Worm (Caenorhabditis elegans) whole organism, late embryonic: ENCODE results near the gene srm-4.

Experiments
- F13H6.1 ChIP-seq: sonication (generic microtip); optimal IDR thresholded peaks from 2 replicates; lab custom pipeline; 2016; ENCODE audit warnings: missing genetic modification characterization, missing compliant biosample characterization
- K02D7.2 ChIP-seq: sonication (generic microtip); optimal IDR thresholded peaks from 2 replicates; lab custom pipeline; 2017; ENCODE audit warnings: mild to moderate bottlenecking, missing genetic modification characterization, missing compliant biosample characterization
- T23F11.4 ChIP-seq: fragments of 200-800 bp; sonication (Bioruptor generic); optimal IDR thresholded peaks from 2 replicates; lab custom pipeline; 2018; ENCODE audit warnings: mild to moderate bottlenecking, missing genetic modification characterization, missing compliant biosample characterization
- ceh-18 ChIP-seq: sonication (generic microtip); optimal IDR thresholded peaks from 2 replicates; lab custom pipeline; 2016; ENCODE audit warnings: missing genetic modification characterization, missing compliant biosample characterization
- ceh-19 ChIP-seq: fragments of 200-800 bp; sonication (Bioruptor generic); optimal IDR thresholded peaks from 2 replicates; lab custom pipeline; 2018; ENCODE audit warnings: mild to moderate bottlenecking, missing genetic modification characterization, missing compliant biosample characterization
- ceh-2 ChIP-seq: sonication (generic microtip); optimal IDR thresholded peaks from 2 replicates; lab custom pipeline; 2016; ENCODE audit warnings: missing genotype, missing genetic modification characterization, missing compliant biosample characterization
- ceh-24 ChIP-seq: sonication (generic microtip); optimal IDR thresholded peaks from 2 replicates; lab custom pipeline; 2016; ENCODE audit warnings: mild to moderate bottlenecking, missing genetic modification characterization, missing compliant biosample characterization
- ceh-30 ChIP-seq: fragments of 150-350 bp; optimal IDR thresholded peaks from 2 replicates; lab custom pipeline; 2014; ENCODE audit warnings: missing biosample characterization, missing genetic modification characterization
- ceh-31 ChIP-seq: sonication (generic microtip); optimal IDR thresholded peaks from 2 replicates; lab custom pipeline; 2016; ENCODE audit warnings: missing genetic modification characterization, missing compliant biosample characterization
- ceh-34 ChIP-seq: sonication (generic microtip); optimal IDR thresholded peaks from 2 replicates; lab custom pipeline; 2016; ENCODE audit warnings: mild to moderate bottlenecking, missing genetic modification characterization, missing compliant biosample characterization
- ceh-45 ChIP-seq: fragments of 200-800 bp; sonication (Bioruptor generic); IDR thresholded peaks from 2 replicates; pipeline ENCODE4 v1.3.6; 2022; ENCODE audit warnings: missing genetic modification reagents, missing genetic modification characterization, missing compliant biosample characterization
- ceh-48 ChIP-seq: sonication (generic microtip); optimal IDR thresholded peaks from 2 replicates; lab custom pipeline; 2016; ENCODE audit warnings: missing genetic modification characterization, inconsistent platforms, missing compliant biosample characterization
- ceh-6 ChIP-seq: fragments of 200-800 bp; sonication (Bioruptor generic); optimal IDR thresholded peaks from 2 replicates; lab custom pipeline; 2018; ENCODE audit warnings: mild to moderate bottlenecking, missing genetic modification characterization, missing compliant biosample characterization
- dmd-4 ChIP-seq: sonication (generic microtip); optimal IDR thresholded peaks from 2 replicates; lab custom pipeline; 2016; ENCODE audit warnings: borderline replicate concordance, missing genetic modification characterization, missing compliant biosample characterization
- dve-1 ChIP-seq: sonication (generic microtip); optimal IDR thresholded peaks from 2 replicates; lab custom pipeline; 2017; ENCODE audit warnings: antibody characterized with exemption, mild to moderate bottlenecking, missing genetic modification characterization, missing compliant biosample characterization
- elt-4 ChIP-seq: sonication (generic microtip); optimal IDR thresholded peaks from 2 replicates; lab custom pipeline; 2016; ENCODE audit warnings: missing genetic modification characterization, missing compliant biosample characterization
- fkh-10 ChIP-seq: fragments of 150-350 bp; optimal IDR thresholded peaks from 2 replicates; lab custom pipeline; 2014; ENCODE audit warnings: missing biosample characterization, missing genetic modification reagents, missing genetic modification characterization
- fkh-6 ChIP-seq: sonication (generic microtip); optimal IDR thresholded peaks from 2 replicates; lab custom pipeline; 2016; ENCODE audit warnings: missing genetic modification characterization, missing compliant biosample characterization
- hlh-8 ChIP-seq: sonication (generic microtip); optimal IDR thresholded peaks from 2 replicates; lab custom pipeline; 2016; ENCODE audit warnings: missing genotype, missing genetic modification characterization, missing compliant biosample characterization
- lin-11 ChIP-seq: fragments of 200-800 bp; sonication (Bioruptor generic); optimal IDR thresholded peaks from 2 replicates; lab custom pipeline; 2018; ENCODE audit warnings: mild to moderate bottlenecking, missing genetic modification characterization, missing compliant biosample characterization
- madf-2 ChIP-seq: sonication (generic microtip); optimal IDR thresholded peaks from 2 replicates; lab custom pipeline; 2017; ENCODE audit warnings: missing genetic modification characterization, missing compliant biosample characterization
- mec-3 ChIP-seq: sonication (generic microtip); optimal IDR thresholded peaks from 2 replicates; lab custom pipeline; 2016; ENCODE audit warnings: borderline replicate concordance, missing genetic modification characterization, missing compliant biosample characterization
- nfya-1 ChIP-seq: sonication (generic microtip); optimal IDR thresholded peaks from 2 replicates; lab custom pipeline; 2017; ENCODE audit warnings: missing genetic modification characterization, mild to moderate bottlenecking, missing compliant biosample characterization, antibody characterized with exemption, moderate library complexity
- nhr-232 ChIP-seq: sonication (generic microtip); optimal IDR thresholded peaks from 2 replicates; lab custom pipeline; 2016; ENCODE audit warnings: missing genetic modification characterization, missing compliant biosample characterization
- odd-2 ChIP-seq: sonication (generic microtip); optimal IDR thresholded peaks from 2 replicates; lab custom pipeline; 2017; ENCODE audit warnings: antibody characterized with exemption, mild to moderate bottlenecking, missing genetic modification characterization, missing compliant biosample characterization
- pag-3 ChIP-seq: sonication (generic microtip); optimal IDR thresholded peaks from 2 replicates; lab custom pipeline; 2016; ENCODE audit warnings: missing compliant biosample characterization, missing genetic modification characterization, borderline replicate concordance
- ref-2 ChIP-seq: sonication (generic microtip); optimal IDR thresholded peaks from 2 replicates; lab custom pipeline; 2016; ENCODE audit warnings: missing genetic modification characterization, missing compliant biosample characterization
- sox-4 ChIP-seq: sonication (generic microtip); optimal IDR thresholded peaks from 2 replicates; lab custom pipeline; 2017; ENCODE audit warnings: mild to moderate bottlenecking, missing genetic modification characterization, inconsistent platforms, missing compliant biosample characterization
- syd-9 ChIP-seq: sonication (generic microtip); optimal IDR thresholded peaks from 2 replicates; lab custom pipeline; 2016; ENCODE audit warnings: mild to moderate bottlenecking, missing genetic modification characterization, moderate library complexity, missing compliant biosample characterization
- ttx-3 ChIP-seq: sonication (generic microtip); optimal IDR thresholded peaks from 2 replicates; lab custom pipeline; 2016; ENCODE audit warnings: missing genetic modification reagents, missing genetic modification characterization, missing compliant biosample characterization
- unc-3 ChIP-seq, 2 experiments: fragments of 200-800 bp in 1 of 2; sonication (Bioruptor generic) in 1 of 2; sonication (generic microtip) in 1 of 2; conservative IDR thresholded peaks in 1 of 2; optimal IDR thresholded peaks in 1 of 2; 2 replicates each; pipeline versions ENCODE4 v1.3.6 to Lab custom; 2016 to 2022; ENCODE audit warnings: missing compliant biosample characterization in 2 of 2, missing genetic modification characterization in 2 of 2, missing genetic modification reagents in 1 of 2
- unc-86 ChIP-seq: sonication (generic microtip); optimal IDR thresholded peaks from 2 replicates; lab custom pipeline; 2016; ENCODE audit warnings: missing genetic modification characterization, missing compliant biosample characterization
- zip-5 ChIP-seq: sonication (generic microtip); optimal IDR thresholded peaks from 2 replicates; lab custom pipeline; 2016; ENCODE audit warnings: missing genetic modification characterization, missing compliant biosample characterization
- ztf-16 ChIP-seq: sonication (generic microtip); optimal IDR thresholded peaks from 2 replicates; lab custom pipeline; 2017; ENCODE audit warnings: missing genetic modification characterization, missing compliant biosample characterization

Gene srm-4

ce11 chrV:14366487-14366962 lies 33.3 kb downstream of the srm-4 start (continued):
- peak; percentile 1 for TF ChIP-seq dmd-4 (tag; lab: Kevin White, UChicago)
- TF ChIP-seq ceh-30 (tag; lab: Kevin White, UChicago), result no peak
- peak; percentile 15 for TF ChIP-seq ref-2 (tag; lab: Kevin White, UChicago)

ce11 chrV:14368272-14369052 lies 35.2 kb downstream of the srm-4 start:
- no peak for TF ChIP-seq ztf-16 (tag; lab: Kevin White, UChicago)
- no peak for TF ChIP-seq ceh-6 (GFP tag; lab: Kevin White, UChicago)
- no peak for TF ChIP-seq fkh-6 (tag; lab: Kevin White, UChicago)
- TF ChIP-seq F13H6.1, result no peak
- TF ChIP-seq nhr-232, result no peak
- no peak for TF ChIP-seq syd-9 (tag; lab: Kevin White, UChicago)
- no peak for TF ChIP-seq ceh-2 (tag; lab: Kevin White, UChicago)
- TF ChIP-seq odd-2 (tag; lab: Kevin White, UChicago), result no peak
- TF ChIP-seq ceh-19, result no peak
- no peak for TF ChIP-seq ceh-34 (tag; lab: Kevin White, UChicago)
- no peak for TF ChIP-seq unc-86
- TF ChIP-seq sox-4 (tag; lab: Kevin White, UChicago), result no peak
- no peak for TF ChIP-seq ceh-48 (tag; lab: Kevin White, UChicago)
- TF ChIP-seq fkh-10 (GFP tag; lab: Kevin White, UChicago), result no peak
- TF ChIP-seq ceh-18 (tag; lab: Kevin White, UChicago), result no peak
- TF ChIP-seq mec-3 (tag; lab: Kevin White, UChicago), result no peak
- no peak for TF ChIP-seq ceh-24

- TF ChIP-seq ceh-2 (tag; lab: Kevin White, UChicago), result no peak
- TF ChIP-seq unc-3 (GFP tag; conservative IDR thresholded peaks at IDR 0.05; lab: Robert Waterston, UW), result no peak
- no peak for TF ChIP-seq unc-3 (tag; optimal IDR thresholded peaks at IDR 0.05; lab: Kevin White, UChicago)
- no peak for TF ChIP-seq pag-3 (tag; lab: Kevin White, UChicago)
- TF ChIP-seq, all 69 proteins: peak for 0
Measured at ce11 chrV:14369412-14369811, 36.2 kb downstream of the srm-4 start.

DNA sequence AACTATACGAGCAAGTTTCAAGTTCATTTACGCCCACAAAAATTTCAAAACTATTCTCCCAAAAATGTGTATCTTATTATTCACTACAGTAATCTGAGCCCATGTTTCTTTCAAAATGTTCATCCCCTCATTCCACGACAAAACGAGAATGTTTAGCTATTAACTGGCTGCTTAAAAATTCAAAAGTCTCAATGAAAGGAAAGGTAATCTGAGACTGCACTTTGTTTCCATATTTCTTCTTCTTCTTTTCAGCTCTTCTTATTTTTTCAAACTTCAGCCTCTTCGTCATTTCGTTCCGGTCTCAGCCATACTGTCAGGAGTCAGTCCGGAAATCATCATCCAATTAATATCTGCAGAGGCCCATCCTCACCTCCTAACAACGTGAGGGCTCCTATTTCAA lies 39.6 kb downstream of the srm-4 start, which contains the start of gene unc-39:
TSS of gene unc-39 (plus strand) at position 301 of the 400 bp plus-strand sequence.
- TF ChIP-seq ceh-24 (no peak), hlh-8 (tag; lab: Kevin White, UChicago) (no peak), K02D7.2 (tag; lab: Kevin White, UChicago) (no peak), dve-1 (no peak), ceh-45 (GFP tag; lab: Robert Waterston, UW) (no peak), T23F11.4 (GFP tag; lab: Kevin White, UChicago) (no peak), ref-2 (tag; lab: Kevin White, UChicago) (no peak), ttx-3 (no peak), nhr-232 (no peak)

DNA sequence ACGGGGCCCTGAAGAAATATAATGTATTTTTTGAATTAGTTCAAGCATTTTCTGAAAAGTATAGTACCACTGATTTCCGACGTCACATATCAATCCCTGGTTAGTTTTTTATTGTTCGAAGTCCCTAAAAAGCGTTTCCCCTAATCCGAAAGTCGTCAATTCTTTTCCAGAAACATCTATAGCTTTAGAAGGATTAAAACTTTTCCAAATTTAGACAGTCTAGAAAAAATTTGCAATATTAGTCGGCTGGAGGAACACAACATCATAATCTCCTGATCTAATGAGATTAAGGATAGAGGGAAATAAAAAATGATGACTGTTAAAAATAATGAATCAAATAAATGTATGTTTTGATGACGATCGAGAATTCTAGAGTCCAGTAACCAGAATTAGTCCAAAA lies 44.8 kb downstream of the srm-4 start:
- TF ChIP-seq ceh-45 (GFP tag; lab: Robert Waterston, UW), result no peak
- no peak for TF ChIP-seq K02D7.2 (tag; lab: Kevin White, UChicago)
- no peak for TF ChIP-seq elt-4 (tag; lab: Kevin White, UChicago)
- TF ChIP-seq syd-9 (tag; lab: Kevin White, UChicago), result no peak
- TF ChIP-seq ttx-3, result no peak
- no peak for TF ChIP-seq nfya-1 (tag; lab: Kevin White, UChicago)
- TF ChIP-seq hlh-8 (tag; lab: Kevin White, UChicago), result no peak
- TF ChIP-seq ref-2 (tag; lab: Kevin White, UChicago), result no peak
- TF ChIP-seq unc-3 (GFP tag; conservative IDR thresholded peaks at IDR 0.05; lab: Robert Waterston, UW), result no peak
- TF ChIP-seq unc-3 (tag; optimal IDR thresholded peaks at IDR 0.05; lab: Kevin White, UChicago), result no peak
- no peak for TF ChIP-seq ceh-19
- TF ChIP-seq zip-5 (tag; lab: Kevin White, UChicago), result no peak
- TF ChIP-seq madf-2 (tag; lab: Kevin White, UChicago), result no peak
- TF ChIP-seq fkh-10 (GFP tag; lab: Kevin White, UChicago), result no peak
- no peak for TF ChIP-seq dve-1
- TF ChIP-seq ceh-31 (tag; lab: Kevin White, UChicago), result no peak
- TF ChIP-seq lin-11, result no peak
